Worm (Caenorhabditis elegans): ENCODE data around the gene fbxb-108.

DNA sequence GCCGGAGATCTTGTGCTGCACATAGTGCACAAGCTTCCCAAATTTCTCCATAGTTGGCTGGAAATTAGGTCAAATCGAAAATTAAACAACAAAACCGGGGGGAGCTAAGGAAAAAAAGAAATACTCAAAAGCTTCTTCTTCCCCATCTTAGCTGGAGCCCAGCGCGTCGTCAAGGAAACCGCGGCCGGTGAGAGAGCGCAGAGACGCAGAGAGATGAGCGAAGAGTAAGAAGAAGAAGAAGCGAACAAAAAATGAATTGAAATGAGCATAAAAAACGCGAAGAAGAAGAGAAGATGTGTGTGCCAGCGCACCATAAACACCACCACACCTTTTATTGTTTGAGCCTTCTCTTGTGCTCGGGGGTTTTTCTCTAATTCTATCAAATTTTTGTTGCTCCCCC lies 29.6 kb upstream of the fbxb-108 start, which contains the start of gene wdr-31:
- TF ChIP-seq tlf-1 (GFP tag; optimal IDR thresholded peaks at IDR 0.05) (no peak), egrh-3 (GFP tag; IDR thresholded peaks at IDR 0.05) (no peak), unc-62 (GFP tag; optimal IDR thresholded peaks at IDR 0.05) (no peak), T26A5.8 (tag; optimal IDR thresholded peaks at IDR 0.05) (no peak), egl-18 (GFP tag; IDR thresholded peaks at IDR 0.05) (no peak), ama-1 (optimal IDR thresholded peaks at IDR 0.05) (no peak), ama-1 (GFP tag; optimal IDR thresholded peaks at IDR 0.05) (no peak), C06A6.2 (GFP tag; conservative IDR thresholded peaks at IDR 0.05) (no peak)

Data from whole organism, young adult.